Worm (Caenorhabditis elegans) whole organism, L1 larva: ENCODE results near the gene C27A2.7.

Experiments
- C04F5.9 ChIP-seq: sonication (generic microtip); optimal IDR thresholded peaks from 2 replicates; lab custom pipeline; 2016; ENCODE audit warnings: missing genetic modification characterization, missing compliant biosample characterization
- F16B12.6 ChIP-seq: fragments of 150-350 bp; optimal IDR thresholded peaks from 2 replicates; lab custom pipeline; 2014; ENCODE audit warnings: missing biosample characterization, missing genetic modification characterization
- Y116A8C.19 ChIP-seq: sonication (generic microtip); optimal IDR thresholded peaks from 2 replicates; lab custom pipeline; 2016; ENCODE audit warnings: missing compliant biosample characterization, missing genetic modification characterization, borderline replicate concordance
- aly-2 ChIP-seq: fragments of 150-350 bp; optimal IDR thresholded peaks from 2 replicates; lab custom pipeline; 2014; ENCODE audit warnings: missing biosample characterization, missing genetic modification characterization
- ceh-82 ChIP-seq, 3 experiments: fragments of 150-350 bp in 1 of 3; sonication (generic microtip) in 2 of 3; optimal IDR thresholded peaks; 2 replicates each; lab custom pipeline; 2014 to 2017; ENCODE audit warnings: missing biosample characterization in 3 of 3, missing genetic modification characterization in 3 of 3
- ceh-88 ChIP-seq: fragments of 200-800 bp; sonication (Bioruptor generic); IDR thresholded peaks from 2 replicates; pipeline ENCODE4 v1.3.6; 2022; ENCODE audit warnings: missing genetic modification characterization, missing compliant biosample characterization
- ces-1 ChIP-seq: fragments of 150-350 bp; optimal IDR thresholded peaks from 2 replicates; lab custom pipeline; 2014; ENCODE audit warnings: missing biosample characterization, missing genetic modification reagents, missing genetic modification characterization
- dpl-1 ChIP-seq, 3 experiments: fragments of 150-350 bp in 2 of 3; sonication (generic microtip) in 1 of 3; optimal IDR thresholded peaks; 2 replicates each; lab custom pipeline; 2014 to 2017; ENCODE audit warnings: missing biosample characterization in 3 of 3, missing genetic modification characterization in 3 of 3, missing genetic modification reagents in 3 of 3
- efl-1 ChIP-seq, 4 experiments: fragments of 150-350 bp; optimal IDR thresholded peaks in 3 of 4; peaks in 1 of 4; 1 replicate in 1 of 4; 2 replicates in 3 of 4; lab custom pipeline; 2014; ENCODE audit warnings: missing biosample characterization in 2 of 4, missing genetic modification characterization in 2 of 4, missing genetic modification reagents in 2 of 4
- elt-3 ChIP-seq, 6 experiments: fragments of 150-350 bp in 1 of 6; sonication (generic microtip); optimal IDR thresholded peaks; 2 replicates each; lab custom pipeline; 2017 to 2018; ENCODE audit warnings: missing biosample characterization in 6 of 6, missing genetic modification characterization in 6 of 6, inconsistent platforms in 1 of 6
- fkh-10 ChIP-seq: sonication (generic microtip); optimal IDR thresholded peaks from 2 replicates; lab custom pipeline; 2017; ENCODE audit warnings: missing biosample characterization, missing genetic modification reagents, missing genetic modification characterization
- fkh-8 ChIP-seq: sonication (generic microtip); optimal IDR thresholded peaks from 2 replicates; lab custom pipeline; 2016; ENCODE audit warnings: mild to moderate bottlenecking, missing genetic modification characterization, missing compliant biosample characterization
- fos-1 ChIP-seq: fragments of 150-350 bp; optimal IDR thresholded peaks from 2 replicates; lab custom pipeline; 2014; ENCODE audit warnings: missing biosample characterization, missing genetic modification characterization
- hlh-4 ChIP-seq: sonication (generic microtip); optimal IDR thresholded peaks from 2 replicates; lab custom pipeline; 2016; ENCODE audit warnings: mild to moderate bottlenecking, missing genetic modification characterization, missing compliant biosample characterization
- lin-13 ChIP-seq: fragments of 150-350 bp; optimal IDR thresholded peaks from 2 replicates; lab custom pipeline; 2014; ENCODE audit warnings: missing biosample characterization, missing genetic modification reagents, missing genetic modification characterization
- lin-14 ChIP-seq: fragments of 200-800 bp; sonication (Bioruptor generic); optimal IDR thresholded peaks from 2 replicates; lab custom pipeline; 2018; ENCODE audit warnings: mild to moderate bottlenecking, missing genetic modification characterization, moderate library complexity, missing compliant biosample characterization
- lin-35 ChIP-seq, 2 experiments: fragments of 150-350 bp; optimal IDR thresholded peaks; 2 replicates each; lab custom pipeline; 2014; ENCODE audit warnings: missing biosample characterization in 2 of 2, missing genetic modification characterization in 2 of 2, missing genetic modification reagents in 2 of 2
- lin-39 ChIP-seq: fragments of 150-350 bp; optimal IDR thresholded peaks from 2 replicates; lab custom pipeline; 2014; ENCODE audit warnings: missing biosample characterization, missing genetic modification reagents, missing genetic modification characterization
- lir-3 ChIP-seq: sonication (generic microtip); optimal IDR thresholded peaks from 2 replicates; lab custom pipeline; 2016; ENCODE audit warnings: mild to moderate bottlenecking, missing genetic modification characterization, moderate library complexity, missing compliant biosample characterization; ENCODE audit not compliant: poor library complexity
- lsy-2 ChIP-seq, 2 experiments: fragments of 150-350 bp; optimal IDR thresholded peaks; 2 replicates each; lab custom pipeline; 2014; ENCODE audit warnings: missing biosample characterization in 2 of 2, missing genetic modification characterization in 2 of 2
- mep-1 ChIP-seq: fragments of 150-350 bp; optimal IDR thresholded peaks from 2 replicates; lab custom pipeline; 2014; ENCODE audit warnings: missing biosample characterization, missing genetic modification characterization
- nhr-11 ChIP-seq: fragments of 150-350 bp; optimal IDR thresholded peaks from 2 replicates; lab custom pipeline; 2014; ENCODE audit warnings: missing biosample characterization, missing genetic modification characterization
- nhr-71 ChIP-seq: sonication (generic microtip); optimal IDR thresholded peaks from 2 replicates; lab custom pipeline; 2016; ENCODE audit warnings: mild to moderate bottlenecking, missing genetic modification characterization, moderate library complexity, missing compliant biosample characterization
- nhr-76 ChIP-seq: sonication (generic microtip); optimal IDR thresholded peaks from 2 replicates; lab custom pipeline; 2017; ENCODE audit warnings: missing biosample characterization, missing genetic modification characterization
- nhr-84 ChIP-seq: sonication (generic microtip); optimal IDR thresholded peaks from 2 replicates; lab custom pipeline; 2017; ENCODE audit warnings: missing biosample characterization, missing genetic modification characterization
- pag-3 ChIP-seq: sonication (generic microtip); optimal IDR thresholded peaks from 2 replicates; lab custom pipeline; 2017; ENCODE audit warnings: missing genetic modification characterization, mild to moderate bottlenecking, missing compliant biosample characterization, antibody characterized with exemption, borderline replicate concordance; ENCODE audit not compliant: insufficient read depth
- snu-23 ChIP-seq: sonication (generic microtip); optimal IDR thresholded peaks from 2 replicates; lab custom pipeline; 2016; ENCODE audit warnings: missing genetic modification characterization, missing compliant biosample characterization
- sptf-1 ChIP-seq: fragments of 150-350 bp; optimal IDR thresholded peaks from 2 replicates; lab custom pipeline; 2014; ENCODE audit warnings: missing biosample characterization, missing genetic modification characterization
- tlp-1 ChIP-seq: fragments of 150-350 bp; optimal IDR thresholded peaks from 2 replicates; lab custom pipeline; 2014; ENCODE audit warnings: missing biosample characterization, missing genetic modification characterization
- unc-86 ChIP-seq: sonication (generic microtip); optimal IDR thresholded peaks from 2 replicates; lab custom pipeline; 2016; ENCODE audit warnings: missing genetic modification characterization, missing compliant biosample characterization
- zag-1 ChIP-seq: fragments of 150-350 bp; optimal IDR thresholded peaks from 2 replicates; lab custom pipeline; 2014; ENCODE audit warnings: missing biosample characterization, missing genetic modification characterization
- zip-4 ChIP-seq: fragments of 200-800 bp; sonication (Bioruptor generic); optimal IDR thresholded peaks from 2 replicates; lab custom pipeline; 2018; ENCODE audit warnings: mild to moderate bottlenecking, missing genetic modification characterization, moderate library complexity, missing compliant biosample characterization

C27A2.7 gene

ce11 chrII:5047279-5047678, 23.9 kb downstream of the C27A2.7 start (continued):
- TF ChIP-seq dpl-1 (GFP tag; optimal IDR thresholded peaks at IDR 0.05; lab: Kevin White, UChicago) (no peak), ceh-88 (no peak), zag-1 (tag; lab: Kevin White, UChicago) (no peak), F16B12.6 (tag; lab: Kevin White, UChicago) (no peak), snu-23 (GFP tag; lab: Kevin White, UChicago) (peak; percentile 37), tlp-1 (no peak), hlh-4 (tag; lab: Kevin White, UChicago) (no peak), aly-2 (tag; lab: Kevin White, UChicago) (no peak), lin-14 (peak; percentile 59), nhr-76 (tag; lab: Kevin White, UChicago) (no peak), lir-3 (tag; lab: Kevin White, UChicago) (no peak), unc-86 (no peak), nhr-84 (tag; lab: Kevin White, UChicago) (no peak), elt-3 (tag; optimal IDR thresholded peaks at IDR 0.05; lab: Kevin White, UChicago) (no peak), efl-1 (optimal IDR thresholded peaks at IDR 0.05; lab: Kevin White, UChicago) (peak; percentile 16 to 51), efl-1 (GFP tag; optimal IDR thresholded peaks at IDR 0.05 in 1 of 2; lab: Kevin White, UChicago) (peak; percentile 10 to 86), zip-4 (GFP tag; lab: Kevin White, UChicago) (no peak)

DNA sequence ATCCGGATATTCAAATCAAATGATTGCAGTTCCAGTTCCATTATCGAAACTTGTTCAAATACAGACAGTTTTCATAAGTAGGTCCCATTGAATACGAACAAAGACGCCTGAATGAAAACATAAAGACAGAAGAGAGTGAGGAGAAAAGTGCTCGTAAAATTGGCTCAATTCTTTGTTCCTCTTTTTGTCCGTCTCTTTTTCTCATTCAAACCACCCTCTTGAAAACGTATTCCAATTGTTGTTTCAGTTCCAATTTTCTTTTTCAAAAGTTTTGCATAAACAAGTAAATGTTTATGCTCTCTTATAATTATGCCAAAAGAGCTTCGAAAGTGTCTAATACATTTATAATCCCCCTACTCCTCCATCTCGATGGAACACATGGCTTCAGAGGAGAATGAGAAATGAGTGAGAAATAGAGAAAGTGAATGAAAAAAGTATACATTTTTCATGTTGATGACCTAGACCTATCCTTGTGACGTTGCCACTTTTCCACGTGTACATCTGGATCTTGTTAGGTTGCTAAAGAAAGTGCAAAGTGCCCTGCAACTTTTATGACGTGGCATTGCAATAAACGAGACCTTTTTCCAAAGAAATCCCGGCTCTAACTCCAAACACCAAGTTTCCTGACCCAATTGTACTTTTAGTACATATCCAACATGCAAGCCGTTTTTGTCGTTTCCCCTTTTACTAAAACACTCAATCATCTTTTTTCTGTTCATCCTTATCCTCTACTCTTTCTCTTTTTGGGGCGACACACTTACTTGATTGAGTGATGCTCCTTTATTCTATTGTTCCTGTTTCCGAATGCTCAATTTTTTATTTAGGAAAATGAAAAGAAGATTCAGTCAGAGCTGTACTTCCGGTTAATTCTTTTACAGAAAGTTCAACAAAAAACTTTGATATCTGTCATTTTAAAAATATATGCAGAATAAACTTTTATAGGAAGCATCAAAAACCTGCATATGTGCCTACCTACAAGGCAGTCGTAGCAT, 24.7 kb downstream of the C27A2.7 start:
- TF ChIP-seq fkh-10 (peak; percentile 87), lin-14 (peak; percentile 58), Y116A8C.19 (tag; lab: Kevin White, UChicago) (no peak), nhr-11 (tag; lab: Kevin White, UChicago) (no peak)

DNA sequence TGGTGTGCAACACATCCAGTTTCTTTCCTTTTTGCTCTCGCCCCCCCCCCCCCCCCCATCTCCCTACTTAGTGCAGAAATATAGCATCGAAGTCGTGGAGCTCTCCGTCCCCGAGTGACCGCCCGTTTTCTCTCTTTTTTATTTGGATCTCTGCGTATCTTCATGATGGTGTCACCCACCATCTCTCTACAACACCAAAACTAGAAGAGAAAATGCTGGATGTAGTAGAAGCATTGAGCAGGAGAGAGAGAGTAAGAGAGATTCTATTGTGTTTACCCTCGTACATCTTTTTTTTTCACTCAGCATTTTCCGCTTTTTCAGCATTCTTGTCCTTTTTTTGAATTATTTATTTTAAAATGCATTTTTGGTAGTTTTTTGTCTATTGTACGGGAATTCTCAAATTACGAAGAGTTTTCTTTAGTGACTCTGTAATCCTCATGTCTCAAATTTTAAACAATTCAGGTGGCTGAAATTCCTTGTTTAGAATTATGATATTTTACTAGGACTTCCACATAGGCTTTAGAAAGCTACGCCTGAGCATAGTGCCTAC, 28.7 kb downstream of the C27A2.7 start:
- no peak for TF ChIP-seq Y116A8C.19 (tag; lab: Kevin White, UChicago)
- TF ChIP-seq lsy-2 (tag; optimal IDR thresholded peaks at IDR 0.05; lab: Kevin White, UChicago), result peak in 1 of 2 experiments; percentile 28
- no peak for TF ChIP-seq efl-1 (optimal IDR thresholded peaks at IDR 0.05; lab: Kevin White, UChicago)
- TF ChIP-seq efl-1 (GFP tag; optimal IDR thresholded peaks at IDR 0.05 in 1 of 2; lab: Kevin White, UChicago), result peak in 1 of 2 experiments; percentile 62
- TF ChIP-seq ceh-82 (tag; optimal IDR thresholded peaks at IDR 0.05; lab: Kevin White, UChicago), result peak in 1 of 3 experiments; percentile 47
- TF ChIP-seq lin-14, result peak; percentile 78
- TF ChIP-seq nhr-71 (tag; lab: Kevin White, UChicago), result peak; percentile 14
- TF ChIP-seq fkh-10, result peak; percentile 63
- TF ChIP-seq snu-23 (GFP tag; lab: Kevin White, UChicago), result peak; percentile 8
- no peak for TF ChIP-seq lin-39 (tag; lab: Kevin White, UChicago)
- TF ChIP-seq mep-1 (tag; lab: Kevin White, UChicago), result peak; percentile 8
- TF ChIP-seq C04F5.9 (tag; lab: Kevin White, UChicago), result no peak
- no peak for TF ChIP-seq lin-13
- peak; percentile 36 for TF ChIP-seq fkh-8 (tag; lab: Kevin White, UChicago)
- TF ChIP-seq sptf-1 (tag; lab: Kevin White, UChicago), result no peak
- peak; percentile 57 for TF ChIP-seq unc-86

- TF ChIP-seq fos-1 (tag; lab: Kevin White, UChicago) (no peak), ces-1 (GFP tag; lab: Kevin White, UChicago) (no peak), efl-1 (optimal IDR thresholded peaks at IDR 0.05; lab: Kevin White, UChicago) (peak in 1 of 2 experiments; percentile 22), efl-1 (GFP tag; optimal IDR thresholded peaks at IDR 0.05 in 1 of 2; lab: Kevin White, UChicago) (peak; percentile 46 to 84), pag-3 (tag; lab: Kevin White, UChicago) (no peak), dpl-1 (GFP tag; optimal IDR thresholded peaks at IDR 0.05; lab: Kevin White, UChicago) (peak in 2 of 3 experiments; percentile 16 to 59), elt-3 (tag; optimal IDR thresholded peaks at IDR 0.05; lab: Kevin White, UChicago) (no peak), lsy-2 (tag; optimal IDR thresholded peaks at IDR 0.05; lab: Kevin White, UChicago) (peak in 1 of 2 experiments; percentile 43), lin-35 (GFP tag; optimal IDR thresholded peaks at IDR 0.05; lab: Kevin White, UChicago) (peak in 1 of 2 experiments; percentile 50)
- TF ChIP-seq, all 84 proteins: peak for 4
These were observed 30.5 kb downstream of the C27A2.7 start, which contains the start of gene F33G12.7 for ce11 chrII:5040631-5041156. TSS of gene F33G12.7 (minus strand) at chrII:5040681.
